Fruit fly (Drosophila melanogaster) S2 (cell line): ENCODE data around the gene Surf6.

Experiments used
- CG8478 ChIP-seq: fragments of >200 bp; optimal IDR thresholded peaks from 2 replicates; lab custom pipeline; 2018
- CTCF ChIP-seq, 2 experiments: fragments of >200 bp; optimal IDR thresholded peaks; 2 replicates each; lab custom pipeline; 2018

DNA sequence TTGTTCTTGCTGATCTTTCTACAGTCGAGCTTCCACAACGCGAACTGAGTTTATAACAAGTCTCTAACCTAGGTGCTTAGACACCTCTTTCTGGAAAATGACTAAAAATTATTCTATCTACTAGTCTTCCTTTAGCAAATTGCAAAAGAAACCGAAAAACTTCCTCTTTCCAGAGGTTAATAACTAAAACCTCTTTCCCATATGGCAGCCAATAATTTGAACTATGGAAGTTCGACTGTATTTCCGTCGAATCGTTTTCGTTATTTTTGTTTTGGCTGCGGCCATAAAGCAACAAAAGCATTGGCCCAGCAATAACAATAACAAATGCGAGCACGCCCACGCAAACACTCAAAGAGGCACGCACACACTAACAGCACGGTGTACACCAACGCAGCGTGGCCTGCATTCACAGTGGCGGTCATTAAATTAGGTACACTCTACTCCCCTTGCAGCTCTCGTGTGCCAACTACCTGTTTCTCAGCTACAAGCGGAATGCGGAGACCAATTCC lies 24.2 kb downstream of the Surf6 start:
- TF ChIP-seq CG8478, result no peak
- TF ChIP-seq CTCF (optimal IDR thresholded peaks at IDR 0.05; lab: Kevin White, UChicago), result no peak
